Fruit fly (Drosophila melanogaster) whole organism, embryonic: ENCODE results near the gene betaGlu.
A peak's percentile ranks its signal among the peaks of the same experiment; 100 is the strongest.

Source experiments
- Adf1 ChIP-seq: fragments of 200-800 bp; sonication (Bioruptor generic); IDR thresholded peaks from 2 replicates; pipeline ENCODE4 v1.3.6; 2022; ENCODE audit warnings: missing biosample characterization, missing genetic modification characterization
- Atf3 ChIP-seq: fragments of 200-800 bp; sonication (Bioruptor generic); optimal IDR thresholded peaks from 3 replicates; lab custom pipeline; 2016; ENCODE audit warnings: missing biosample characterization, missing genetic modification characterization
- BEAF-32 ChIP-seq: fragments of 200-800 bp; sonication (Bioruptor generic); optimal IDR thresholded peaks from 3 replicates; lab custom pipeline; 2017; ENCODE audit warnings: missing biosample characterization, missing genetic modification characterization, mild to moderate bottlenecking, moderate library complexity, missing genetic modification reagents
- Bteb2 ChIP-seq: fragments of 200-800 bp; sonication (Bioruptor generic); optimal IDR thresholded peaks from 2 replicates; lab custom pipeline; 2016; ENCODE audit warnings: missing biosample characterization, missing genetic modification characterization
- CG10543 ChIP-seq: fragments of 200-800 bp; sonication (Bioruptor generic); optimal IDR thresholded peaks from 3 replicates; lab custom pipeline; 2017; ENCODE audit warnings: missing biosample characterization, mild to moderate bottlenecking, missing genetic modification characterization, moderate library complexity
- CG12219 ChIP-seq: fragments of 200-800 bp; sonication (Bioruptor generic); optimal IDR thresholded peaks from 3 replicates; lab custom pipeline; 2018; ENCODE audit warnings: missing biosample characterization, mild to moderate bottlenecking, missing genetic modification characterization
- CG15514 ChIP-seq: fragments of 200-800 bp; sonication (Bioruptor generic); optimal IDR thresholded peaks from 3 replicates; lab custom pipeline; 2017; ENCODE audit warnings: missing biosample characterization, missing genetic modification characterization, mild to moderate bottlenecking, moderate library complexity, missing genetic modification reagents
- CG17385 ChIP-seq: fragments of 200-800 bp; sonication (Bioruptor generic); optimal IDR thresholded peaks from 3 replicates; lab custom pipeline; 2018; ENCODE audit warnings: missing biosample characterization, mild to moderate bottlenecking, missing genetic modification characterization
- CG1792 ChIP-seq: fragments of 200-800 bp; sonication (Bioruptor generic); optimal IDR thresholded peaks from 2 replicates; lab custom pipeline; 2016; ENCODE audit warnings: missing biosample characterization, missing genetic modification characterization
- CG18599 ChIP-seq: fragments of 200-800 bp; sonication (Bioruptor generic); optimal IDR thresholded peaks from 3 replicates; lab custom pipeline; 2017; ENCODE audit warnings: missing biosample characterization, missing genetic modification characterization, mild to moderate bottlenecking, moderate library complexity, missing genetic modification reagents
- CG2120 ChIP-seq: fragments of 200-800 bp; sonication (Bioruptor generic); optimal IDR thresholded peaks from 3 replicates; lab custom pipeline; 2016; ENCODE audit warnings: missing biosample characterization, missing genetic modification characterization
- CG2199 ChIP-seq: fragments of 200-800 bp; sonication (Bioruptor generic); IDR thresholded peaks from 3 replicates; pipeline ENCODE4 v1.3.6; 2022; ENCODE audit warnings: missing biosample characterization, missing genetic modification characterization
- CG30020 ChIP-seq: fragments of 200-800 bp; optimal IDR thresholded peaks from 2 replicates; lab custom pipeline; 2019; ENCODE audit warnings: missing biosample characterization, mild to moderate bottlenecking, missing genetic modification characterization, moderate library complexity
- CG30431 ChIP-seq: fragments of 200-800 bp; sonication (Bioruptor generic); optimal IDR thresholded peaks from 2 replicates; lab custom pipeline; 2017; ENCODE audit warnings: missing biosample characterization, missing genetic modification characterization
- CG3407 ChIP-seq: fragments of 200-800 bp; sonication (Bioruptor generic); optimal IDR thresholded peaks from 2 replicates; lab custom pipeline; 2018; ENCODE audit warnings: missing biosample characterization, mild to moderate bottlenecking, missing genetic modification characterization
- CG34224 ChIP-seq: fragments of 200-800 bp; sonication (Bioruptor generic); IDR thresholded peaks from 3 replicates; pipeline ENCODE4 v1.3.6; 2022; ENCODE audit warnings: missing biosample characterization, missing genetic modification characterization; ENCODE audit not compliant: partially characterized antibody
- CG3995 ChIP-seq: fragments of 200-800 bp; sonication (Bioruptor generic); optimal IDR thresholded peaks from 3 replicates; lab custom pipeline; 2016; ENCODE audit warnings: missing biosample characterization, missing genetic modification characterization
- CG4820 ChIP-seq: fragments of 200-800 bp; sonication (Bioruptor generic); optimal IDR thresholded peaks from 3 replicates; lab custom pipeline; 2016; ENCODE audit warnings: missing biosample characterization, missing genetic modification characterization
- CG4854 ChIP-seq: fragments of 200-800 bp; sonication (Bioruptor generic); optimal IDR thresholded peaks from 2 replicates; lab custom pipeline; 2016; ENCODE audit warnings: missing biosample characterization, missing genetic modification characterization, inconsistent platforms
- CG6791 ChIP-seq: fragments of 200-800 bp; sonication (Bioruptor generic); IDR thresholded peaks from 3 replicates; pipeline ENCODE4 v1.3.6; 2022; ENCODE audit warnings: missing biosample characterization, missing genetic modification characterization; ENCODE audit not compliant: partially characterized antibody
- CG7745 ChIP-seq: fragments of 200-800 bp; sonication (Bioruptor generic); optimal IDR thresholded peaks from 2 replicates; lab custom pipeline; 2018; ENCODE audit warnings: missing biosample characterization, mild to moderate bottlenecking, missing genetic modification characterization, moderate library complexity
- CG8765 ChIP-seq: fragments of 200-800 bp; sonication (Bioruptor generic); IDR thresholded peaks from 2 replicates; pipeline ENCODE4 v1.3.6; 2022; ENCODE audit warnings: missing biosample characterization, missing genetic modification characterization
- CG9609 ChIP-seq: fragments of 200-800 bp; sonication (Bioruptor generic); optimal IDR thresholded peaks from 3 replicates; lab custom pipeline; 2016; ENCODE audit warnings: missing biosample characterization, missing genetic modification characterization
- CG9817 ChIP-seq: fragments of 200-800 bp; sonication (Bioruptor generic); optimal IDR thresholded peaks from 2 replicates; lab custom pipeline; 2018; ENCODE audit warnings: missing biosample characterization, mild to moderate bottlenecking, missing genetic modification characterization, moderate library complexity
- CG9876 ChIP-seq: fragments of 200-800 bp; sonication (Bioruptor generic); optimal IDR thresholded peaks from 2 replicates; lab custom pipeline; 2016; ENCODE audit warnings: missing biosample characterization, missing genetic modification characterization
- CHES-1-like ChIP-seq: fragments of 200-800 bp; sonication (Bioruptor generic); optimal IDR thresholded peaks from 2 replicates; lab custom pipeline; 2016; ENCODE audit warnings: missing biosample characterization, missing genetic modification characterization
- Elba2 ChIP-seq: fragments of 200-800 bp; sonication (Bioruptor generic); optimal IDR thresholded peaks from 3 replicates; lab custom pipeline; 2016; ENCODE audit warnings: missing biosample characterization, missing genetic modification characterization
- Fer2 ChIP-seq: fragments of 200-800 bp; sonication (Bioruptor generic); optimal IDR thresholded peaks from 2 replicates; lab custom pipeline; 2018; ENCODE audit warnings: missing biosample characterization, mild to moderate bottlenecking, missing genetic modification characterization, moderate library complexity
- Gug ChIP-seq: fragments of 200-800 bp; sonication (Bioruptor generic); IDR thresholded peaks from 4 replicates; pipeline ENCODE4 v1.3.6; 2022; ENCODE audit warnings: missing biosample characterization, missing genetic modification characterization
- HmgZ ChIP-seq: fragments of 200-800 bp; sonication (Bioruptor generic); optimal IDR thresholded peaks from 2 replicates; lab custom pipeline; 2018; ENCODE audit warnings: missing biosample characterization, mild to moderate bottlenecking, missing genetic modification characterization
- Hmr ChIP-seq: fragments of 200-800 bp; sonication (Bioruptor generic); optimal IDR thresholded peaks from 3 replicates; lab custom pipeline; 2017; ENCODE audit warnings: mild to moderate bottlenecking, missing biosample characterization, missing genetic modification reagents, missing genetic modification characterization
- Mes4 ChIP-seq: fragments of 200-800 bp; sonication (Bioruptor generic); optimal IDR thresholded peaks from 2 replicates; lab custom pipeline; 2016; ENCODE audit warnings: missing biosample characterization, missing genetic modification characterization
- Nf-YA ChIP-seq: fragments of 200-800 bp; sonication (Bioruptor generic); IDR thresholded peaks from 2 replicates; pipeline ENCODE4 v1.3.6; 2022; ENCODE audit warnings: missing biosample characterization, missing genetic modification characterization
- Spps ChIP-seq: fragments of 200-800 bp; sonication (Bioruptor generic); optimal IDR thresholded peaks from 2 replicates; lab custom pipeline; 2018; ENCODE audit warnings: missing biosample characterization, mild to moderate bottlenecking, missing genetic modification characterization
- ac ChIP-seq: fragments of 200-800 bp; sonication (Bioruptor generic); optimal IDR thresholded peaks from 3 replicates; lab custom pipeline; 2017; ENCODE audit warnings: missing biosample characterization, mild to moderate bottlenecking, missing genetic modification characterization
- bowl ChIP-seq: fragments of 200-800 bp; sonication (Bioruptor generic); IDR thresholded peaks from 2 replicates; pipeline ENCODE4 v1.3.6; 2022; ENCODE audit warnings: missing biosample characterization, missing genetic modification characterization
- cas ChIP-seq: fragments of 200-800 bp; sonication (Bioruptor generic); IDR thresholded peaks from 2 replicates; pipeline ENCODE4 v1.3.6; 2022; ENCODE audit warnings: missing biosample characterization, missing genetic modification characterization
- dan ChIP-seq: fragments of 200-800 bp; sonication (Bioruptor generic); IDR thresholded peaks from 2 replicates; pipeline ENCODE4 v1.3.6; 2022; ENCODE audit warnings: missing biosample characterization, missing genetic modification characterization
- her ChIP-seq: fragments of 200-800 bp; sonication (Bioruptor generic); optimal IDR thresholded peaks from 2 replicates; lab custom pipeline; 2016; ENCODE audit warnings: missing biosample characterization, missing genetic modification characterization
- insv ChIP-seq, 2 experiments: fragments of 200-800 bp; sonication (Bioruptor generic); optimal IDR thresholded peaks; 3 replicates each; lab custom pipeline; 2016 to 2018; ENCODE audit warnings: missing biosample characterization in 2 of 2, missing genetic modification characterization in 2 of 2
- jumu ChIP-seq: fragments of 200-800 bp; sonication (Bioruptor generic); optimal IDR thresholded peaks from 3 replicates; lab custom pipeline; 2016; ENCODE audit warnings: missing biosample characterization, missing genetic modification characterization
- klu ChIP-seq: fragments of 200-800 bp; sonication (Bioruptor generic); IDR thresholded peaks from 2 replicates; pipeline ENCODE4 v1.3.6; 2022; ENCODE audit warnings: missing biosample characterization, missing genetic modification characterization
- kni ChIP-seq: fragments of 200-800 bp; sonication (Bioruptor generic); optimal IDR thresholded peaks from 3 replicates; lab custom pipeline; 2017; ENCODE audit warnings: mild to moderate bottlenecking, missing biosample characterization, missing genetic modification reagents, missing genetic modification characterization
- pb ChIP-seq: fragments of 200-800 bp; sonication (Bioruptor generic); optimal IDR thresholded peaks from 3 replicates; lab custom pipeline; 2016; ENCODE audit warnings: missing biosample characterization, missing genetic modification characterization
- peb ChIP-seq: fragments of 200-800 bp; sonication (Bioruptor generic); IDR thresholded peaks from 2 replicates; pipeline ENCODE4 v1.3.6; 2022; ENCODE audit warnings: missing biosample characterization, missing genetic modification characterization
- pita ChIP-seq: fragments of 200-800 bp; sonication (Bioruptor generic); optimal IDR thresholded peaks from 2 replicates; lab custom pipeline; 2017; ENCODE audit warnings: missing biosample characterization, mild to moderate bottlenecking, missing genetic modification characterization
- sens ChIP-seq: fragments of 200-800 bp; sonication (Bioruptor generic); peaks from one replicate; lab custom pipeline; 2016; ENCODE audit warnings: missing biosample characterization, missing genetic modification characterization
- slp2 ChIP-seq: fragments of 200-800 bp; sonication (Bioruptor generic); optimal IDR thresholded peaks from 2 replicates; lab custom pipeline; 2016; ENCODE audit warnings: missing biosample characterization, missing genetic modification characterization
- sob ChIP-seq: fragments of 200-800 bp; sonication (Bioruptor generic); IDR thresholded peaks from 2 replicates; pipeline ENCODE4 v1.3.6; 2022; ENCODE audit warnings: missing biosample characterization, missing genetic modification characterization
- sqz ChIP-seq: fragments of 200-800 bp; sonication (Bioruptor generic); optimal IDR thresholded peaks from 3 replicates; lab custom pipeline; 2018; ENCODE audit warnings: missing biosample characterization, mild to moderate bottlenecking, missing genetic modification characterization
- sr ChIP-seq: fragments of 200-800 bp; sonication (Bioruptor generic); IDR thresholded peaks from 3 replicates; pipeline ENCODE4 v1.3.6; 2022; ENCODE audit warnings: missing biosample characterization, missing genetic modification characterization
- vfl ChIP-seq: fragments of 200-800 bp; sonication (Bioruptor generic); optimal IDR thresholded peaks from 2 replicates; lab custom pipeline; 2016; ENCODE audit warnings: missing biosample characterization, missing genetic modification characterization

betaGlu gene

DNA sequence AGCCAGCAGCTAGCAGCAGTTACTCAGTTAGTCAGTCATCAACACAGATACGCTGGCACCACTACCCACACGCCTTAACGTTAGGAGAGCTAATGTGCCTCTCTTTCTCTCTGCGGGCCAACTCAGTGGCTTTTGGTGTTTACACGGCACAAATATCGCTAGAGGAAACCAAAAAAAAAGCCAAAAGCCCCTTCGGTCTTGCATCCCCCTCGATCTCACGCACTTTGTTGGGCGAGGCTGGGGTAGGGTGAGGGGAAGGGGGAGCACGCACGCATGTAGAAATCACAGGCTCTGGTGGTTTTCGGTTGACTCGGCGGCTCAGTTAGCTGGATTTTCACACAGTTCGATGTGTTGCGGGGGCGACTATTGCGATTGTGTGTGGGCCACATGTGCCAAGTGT lies 49.7 kb downstream of the betaGlu start (continued):
- TF ChIP-seq CG9817 (tag; lab: Kevin White, UChicago) (no peak), CG15514 (GFP tag; lab: Kevin White, UChicago) (peak; percentile 25), CHES-1-like (GFP tag; lab: Kevin White, UChicago) (no peak), CG9876 (GFP tag; lab: Kevin White, UChicago) (no peak), sqz (GFP tag; lab: Kevin White, UChicago) (peak; percentile 63), slp2 (GFP tag; lab: Kevin White, UChicago) (no peak), CG12219 (GFP tag; lab: Kevin White, UChicago) (no peak), dan (no peak), peb (GFP tag; lab: Robert Waterston, UW) (no peak), CG2199 (GFP tag; lab: Robert Waterston, UW) (no peak), CG4854 (GFP tag; lab: Kevin White, UChicago) (no peak), CG30431 (no peak), BEAF-32 (no peak), CG3995 (GFP tag; lab: Kevin White, UChicago) (no peak), sr (GFP tag; lab: Robert Waterston, UW) (peak; percentile 85; the same call in 2 of the 3 replicates), cas (GFP tag; lab: Robert Waterston, UW) (no peak), Mes4 (no peak), Atf3 (GFP tag; lab: Kevin White, UChicago) (no peak), CG30020 (tag; lab: Kevin White, UChicago) (no peak), bowl (GFP tag; lab: Robert Waterston, UW) (no peak), CG4820 (GFP tag; lab: Kevin White, UChicago) (no peak), CG17385 (peak; percentile 23), CG1792 (GFP tag; lab: Kevin White, UChicago) (no peak), CG6791 (GFP tag; lab: Robert Waterston, UW) (no peak), CG18599 (GFP tag; lab: Kevin White, UChicago) (peak; percentile 8), sens (GFP tag; lab: Kevin White, UChicago) (no peak), Fer2 (tag; lab: Kevin White, UChicago) (no peak), CG3407 (GFP tag; lab: Kevin White, UChicago) (peak; percentile 13), pita (GFP tag; lab: Kevin White, UChicago) (no peak), ac (no peak), Nf-YA (no peak), CG34224 (GFP tag; lab: Robert Waterston, UW) (peak; percentile 27; the same call in 1 of the 3 replicates), Bteb2 (no peak), pb (GFP tag; lab: Kevin White, UChicago) (no peak), kni (GFP tag; lab: Kevin White, UChicago) (peak; percentile 52), her (GFP tag; lab: Kevin White, UChicago) (no peak), CG10543 (GFP tag; lab: Kevin White, UChicago) (peak; percentile 69), CG9609 (no peak), CG2120 (GFP tag; lab: Kevin White, UChicago) (no peak), klu (GFP tag; lab: Robert Waterston, UW) (0 out of 2 replicates have a peak, but pooled peaks have one; percentile 8), Hmr (GFP tag; lab: Kevin White, UChicago) (peak; percentile 41), vfl (GFP tag; lab: Kevin White, UChicago) (no peak), Gug (GFP tag; lab: Robert Waterston, UW) (no peak), Elba2 (GFP tag; lab: Kevin White, UChicago) (no peak), insv (GFP tag; optimal IDR thresholded peaks at IDR 0.05; lab: Kevin White, UChicago) (no peak), Adf1 (peak; percentile 44; the same call in 1 of the 2 replicates), CG7745 (tag; lab: Kevin White, UChicago) (no peak), jumu (GFP tag; lab: Kevin White, UChicago) (no peak), HmgZ (tag; lab: Kevin White, UChicago) (peak; percentile 27), CG8765 (no peak), sob (GFP tag; lab: Robert Waterston, UW) (0 out of 2 replicates have a peak, but pooled peaks have one; percentile 23), Spps (tag; lab: Kevin White, UChicago) (no peak)
